Worm (Caenorhabditis elegans) whole organism, L2 larva: ENCODE results near the gene C36C5.15.

Experiments
- crh-2 ChIP-seq: sonication (generic microtip); optimal IDR thresholded peaks from 2 replicates; lab custom pipeline; 2017; ENCODE audit warnings: missing biosample characterization, missing genetic modification characterization
- dmd-4 ChIP-seq: sonication (generic microtip); optimal IDR thresholded peaks from 2 replicates; lab custom pipeline; 2017; ENCODE audit warnings: missing biosample characterization, missing genetic modification characterization
- lin-13 ChIP-seq: fragments of 150-350 bp; optimal IDR thresholded peaks from 2 replicates; lab custom pipeline; 2014; ENCODE audit warnings: missing biosample characterization, missing genetic modification reagents, missing genetic modification characterization
- snpc-4 ChIP-seq: fragments of 150-350 bp; optimal IDR thresholded peaks from 2 replicates; lab custom pipeline; 2014; ENCODE audit warnings: missing biosample characterization, missing genetic modification characterization

DNA sequence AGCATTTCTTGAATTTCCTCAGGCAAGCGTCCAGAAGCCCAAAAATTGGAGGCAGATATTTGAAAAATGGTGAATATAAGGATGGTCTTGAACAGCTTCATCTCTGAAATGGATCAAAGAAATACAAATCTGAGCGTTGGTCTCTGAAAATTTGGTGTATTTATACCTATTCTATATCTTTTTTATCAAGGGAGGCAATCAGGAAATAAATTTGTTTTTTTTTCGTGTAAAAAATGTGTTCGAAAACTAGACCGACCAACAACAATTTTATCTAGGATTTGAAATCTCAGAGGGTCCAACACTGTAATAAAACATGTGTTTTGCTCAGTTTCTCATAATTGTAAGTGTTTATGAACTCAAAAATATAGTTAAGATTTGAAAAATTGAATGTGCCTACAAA lies 46.8 kb downstream of the C36C5.15 start, which contains the start of gene srt-56:
- TF ChIP-seq crh-2 (tag; lab: Kevin White, UChicago) (no peak), lin-13 (no peak), snpc-4 (tag; lab: Kevin White, UChicago) (no peak), dmd-4 (tag; lab: Kevin White, UChicago) (no peak)
